Worm (Caenorhabditis elegans): ENCODE results near the gene H12D21.11.

The H12D21.11 gene

DNA sequence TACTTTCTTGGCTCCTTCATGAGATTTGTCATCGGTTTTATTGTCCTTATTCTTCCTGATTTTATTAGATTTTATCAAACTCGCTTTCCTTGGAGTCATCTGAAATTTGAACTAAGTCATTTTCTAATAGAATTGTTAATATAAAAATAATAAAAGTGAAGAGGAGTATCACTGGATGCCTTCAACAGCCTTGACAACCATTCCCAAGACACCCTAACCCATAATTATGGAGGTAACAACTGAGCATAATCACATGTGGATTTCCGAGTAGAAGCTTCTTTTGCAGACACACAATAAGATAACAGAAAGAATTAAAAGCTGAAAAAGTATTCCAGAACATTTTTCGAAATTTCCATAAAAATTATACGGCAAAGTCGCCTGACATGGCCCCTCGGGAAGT lies 40.0 kb downstream of the H12D21.11 start, which contains the start of gene F02D8.9:
Gene F02D8.9, minus strand, starts transcription at position 101 of the 400 bp plus-strand sequence.
- TF ChIP-seq nhr-10 (tag; optimal IDR thresholded peaks at IDR 0.05) = no peak
- TF ChIP-seq dmd-6 (GFP tag; IDR thresholded peaks at IDR 0.05) = no peak
- TF ChIP-seq hlh-30 (tag; optimal IDR thresholded peaks at IDR 0.05; ENCODE audit: insufficient read depth) = no peak
- no peak for TF ChIP-seq attf-4 (tag; optimal IDR thresholded peaks at IDR 0.05)
- no peak for TF ChIP-seq nhr-41 (GFP tag; IDR thresholded peaks at IDR 0.05)
- no peak for TF ChIP-seq hmg-1.1 (GFP tag; IDR thresholded peaks at IDR 0.05)
- TF ChIP-seq daf-8 (GFP tag; IDR thresholded peaks at IDR 0.05) = no peak
- TF ChIP-seq aha-1 (tag) = no peak
- TF ChIP-seq dmd-8 (GFP tag; IDR thresholded peaks at IDR 0.05) = no peak
